Worm (Caenorhabditis elegans) whole organism, early embryonic: ENCODE measurements around the gene F23D12.7.

ENCODE experiments used
- B0310.2 ChIP-seq: sonication (generic microtip); optimal IDR thresholded peaks from 2 replicates; lab custom pipeline; 2016; ENCODE audit warnings: mild to moderate bottlenecking, missing genetic modification characterization, missing compliant biosample characterization
- F13C5.2 ChIP-seq: sonication (generic microtip); optimal IDR thresholded peaks from 2 replicates; lab custom pipeline; 2017; ENCODE audit warnings: mild to moderate bottlenecking, missing genetic modification characterization, inconsistent platforms, missing compliant biosample characterization
- ama-1 ChIP-seq: fragments of 150-350 bp; optimal IDR thresholded peaks from 2 replicates; lab custom pipeline; 2014
- ceh-13 ChIP-seq: fragments of 200-800 bp; sonication (Bioruptor generic); optimal IDR thresholded peaks from 2 replicates; lab custom pipeline; 2018; ENCODE audit warnings: mild to moderate bottlenecking, missing genetic modification characterization, missing compliant biosample characterization
- ets-7 ChIP-seq: sonication (generic microtip); optimal IDR thresholded peaks from 2 replicates; lab custom pipeline; 2016; ENCODE audit warnings: missing genotype, missing genetic modification characterization, missing compliant biosample characterization
- hmg-4 ChIP-seq: fragments of 200-800 bp; sonication (Bioruptor generic); optimal IDR thresholded peaks from 2 replicates; lab custom pipeline; 2018; ENCODE audit warnings: mild to moderate bottlenecking, missing genetic modification characterization, missing compliant biosample characterization
- hnd-1 ChIP-seq: sonication (generic microtip); optimal IDR thresholded peaks from 2 replicates; lab custom pipeline; 2016; ENCODE audit warnings: missing genetic modification characterization, missing compliant biosample characterization
- pes-1 ChIP-seq: fragments of 200-800 bp; sonication (Bioruptor generic); IDR thresholded peaks from 2 replicates; pipeline ENCODE4 v1.3.6; 2022; ENCODE audit warnings: missing genetic modification reagents, missing genetic modification characterization, missing compliant biosample characterization
- scrt-1 ChIP-seq: fragments of 200-800 bp; sonication (Bioruptor generic); IDR thresholded peaks from 2 replicates; pipeline ENCODE4 v1.3.6; 2022; ENCODE audit warnings: missing genetic modification characterization, missing compliant biosample characterization
- sea-1 ChIP-seq: fragments of 200-800 bp; sonication (Bioruptor generic); conservative IDR thresholded peaks from 2 replicates; pipeline ENCODE4 v1.3.6; 2022; ENCODE audit warnings: missing genetic modification characterization, missing compliant biosample characterization
- tbx-11 ChIP-seq: fragments of 200-800 bp; sonication (Bioruptor generic); IDR thresholded peaks from 2 replicates; pipeline ENCODE4 v1.3.6; 2022; ENCODE audit warnings: missing genetic modification characterization, missing compliant biosample characterization
- tbx-37 ChIP-seq: fragments of 200-800 bp; sonication (Bioruptor generic); conservative IDR thresholded peaks from 2 replicates; pipeline ENCODE4 v1.3.6; 2022; ENCODE audit warnings: missing genetic modification reagents, missing genetic modification characterization, missing compliant biosample characterization

- TF ChIP-seq ama-1 (lab: Kevin White, UChicago) = no peak
- no peak for TF ChIP-seq sea-1 (GFP tag; lab: Robert Waterston, UW)
- no peak for TF ChIP-seq tbx-37 (GFP tag; lab: Robert Waterston, UW)
- TF ChIP-seq scrt-1 (GFP tag; lab: Robert Waterston, UW) = no peak
- no peak for TF ChIP-seq tbx-11 (GFP tag; lab: Robert Waterston, UW)
- no peak for TF ChIP-seq ets-7 (tag; lab: Kevin White, UChicago)
- no peak for TF ChIP-seq hmg-4
- no peak for TF ChIP-seq ceh-13 (GFP tag; lab: Kevin White, UChicago)
- TF ChIP-seq B0310.2 (tag; lab: Kevin White, UChicago) = no peak
- TF ChIP-seq pes-1 = no peak
- TF ChIP-seq hnd-1 (tag; lab: Kevin White, UChicago) = no peak
- no peak for TF ChIP-seq F13C5.2 (tag; lab: Kevin White, UChicago)
Observed at ce11 chrX:14424673-14425072, 29.0 kb downstream of the F23D12.7 start, which contains the start of gene F23D12.11.
